Worm (Caenorhabditis elegans): ENCODE results near the gene ceh-62.

DNA sequence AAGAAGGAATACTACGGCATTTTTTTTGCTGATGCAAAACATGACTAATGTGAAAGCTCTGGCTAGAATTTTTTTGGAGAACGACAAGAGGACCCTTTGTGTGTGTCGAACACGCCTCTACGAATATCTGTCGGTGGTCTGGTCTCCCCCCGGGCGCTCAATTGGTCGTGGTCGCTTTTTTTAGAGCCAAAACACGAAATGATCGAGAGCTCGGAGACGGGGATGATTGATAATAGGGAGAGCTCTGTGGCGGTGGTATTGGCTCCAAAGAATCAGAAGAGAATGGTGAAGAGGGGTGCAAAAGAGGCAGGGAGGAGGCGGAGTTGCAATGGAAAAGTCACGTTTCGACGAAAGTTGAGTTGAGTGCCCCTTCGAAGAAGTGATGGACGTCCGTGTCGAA is 24.0 kb downstream of the ceh-62 start:
- no peak for TF ChIP-seq elt-3 (tag; optimal IDR thresholded peaks at IDR 0.05)
- TF ChIP-seq blmp-1 (tag; optimal IDR thresholded peaks at IDR 0.05) = no peak
- no peak for TF ChIP-seq pha-4 (tag; optimal IDR thresholded peaks at IDR 0.05)
- TF ChIP-seq nhr-28 (tag; optimal IDR thresholded peaks at IDR 0.05) = no peak
- no peak for TF ChIP-seq mls-2 (tag; optimal IDR thresholded peaks at IDR 0.05)
- TF ChIP-seq nhr-2 (tag; optimal IDR thresholded peaks at IDR 0.05) = no peak

All from whole organism, mixed stage, embryonic.